Fruit fly (Drosophila melanogaster): Measurements from ENCODE around the gene CG14325.

The CG14325 gene

dm6 chr3R:17605872-17606271 lies 21.1 kb upstream of the CG14325 start, which contains the start of gene sll (continued):
- no peak for TF ChIP-seq CG13296 (GFP tag; optimal IDR thresholded peaks at IDR 0.05)
- no peak for TF ChIP-seq NK7.1 (GFP tag; optimal IDR thresholded peaks at IDR 0.05)
- TF ChIP-seq CG4360 (GFP tag; IDR thresholded peaks at IDR 0.05) = no peak
- TF ChIP-seq NC2β (GFP tag; optimal IDR thresholded peaks at IDR 0.05) = no peak
- no peak for TF ChIP-seq dysf (GFP tag; IDR thresholded peaks at IDR 0.05)
- no peak for TF ChIP-seq fd3F (GFP tag; optimal IDR thresholded peaks at IDR 0.05)
- TF ChIP-seq sob (GFP tag; IDR thresholded peaks at IDR 0.05) = no peak
- 0 out of 4 replicates have a peak, but pooled peaks have one; percentile 11 for TF ChIP-seq chinmo (GFP tag; IDR thresholded peaks at IDR 0.05; ENCODE audit: partially characterized antibody)
- no peak for TF ChIP-seq Asciz (GFP tag; optimal IDR thresholded peaks at IDR 0.05)
- TF ChIP-seq Nf-YA (GFP tag; IDR thresholded peaks at IDR 0.05) = no peak
- TF ChIP-seq jing (GFP tag; optimal IDR thresholded peaks at IDR 0.05) = no peak
- TF ChIP-seq pzg (GFP tag; optimal IDR thresholded peaks at IDR 0.05) = peak; percentile 40
- no peak for TF ChIP-seq CG15479 (GFP tag; optimal IDR thresholded peaks at IDR 0.05)
- TF ChIP-seq dmrt99B (tag; optimal IDR thresholded peaks at IDR 0.05) = no peak
- TF ChIP-seq CG9609 (GFP tag; optimal IDR thresholded peaks at IDR 0.05) = no peak
- no peak for TF ChIP-seq CG13424 (tag; optimal IDR thresholded peaks at IDR 0.05)
- no peak; the same call in 1 of the 2 replicates for TF ChIP-seq vvl (GFP tag; IDR thresholded peaks at IDR 0.05)
- no peak for TF ChIP-seq pros (GFP tag; optimal IDR thresholded peaks at IDR 0.05)
- no peak for TF ChIP-seq CG12299 (tag; optimal IDR thresholded peaks at IDR 0.05)
- no peak for TF ChIP-seq CG30431 (GFP tag; optimal IDR thresholded peaks at IDR 0.05)
- no peak for TF ChIP-seq CG3995 (GFP tag; optimal IDR thresholded peaks at IDR 0.05)
- TF ChIP-seq MTF-1 (GFP tag; optimal IDR thresholded peaks at IDR 0.05; ENCODE audit: borderline replicate concordance) = no peak
- no peak for TF ChIP-seq CG1792 (GFP tag; optimal IDR thresholded peaks at IDR 0.05)
- TF ChIP-seq Doc3 (GFP tag; IDR thresholded peaks at IDR 0.05; ENCODE audit: partially characterized antibody) = 0 out of 3 replicates have a peak, but pooled peaks have one; percentile 24
- peak; percentile 27 for TF ChIP-seq gem (tag; optimal IDR thresholded peaks at IDR 0.05)
- no peak for TF ChIP-seq sd (tag; optimal IDR thresholded peaks at IDR 0.05)
- no peak for TF ChIP-seq CG13775 (GFP tag; optimal IDR thresholded peaks at IDR 0.05)
- TF ChIP-seq CG11695 (GFP tag; IDR thresholded peaks at IDR 0.05) = no peak
- no peak for TF ChIP-seq crc (GFP tag; optimal IDR thresholded peaks at IDR 0.05)
- TF ChIP-seq Bdp1 (GFP tag; optimal IDR thresholded peaks at IDR 0.05) = no peak
- TF ChIP-seq CG11247 (GFP tag; IDR thresholded peaks at IDR 0.05) = no peak
- no peak for TF ChIP-seq pho (GFP tag; optimal IDR thresholded peaks at IDR 0.05)
- TF ChIP-seq CG17361 (GFP tag; IDR thresholded peaks at IDR 0.05) = no peak
- TF ChIP-seq Fer2 (tag; optimal IDR thresholded peaks at IDR 0.05) = no peak
- no peak for TF ChIP-seq kah (GFP tag; optimal IDR thresholded peaks at IDR 0.05)
- TF ChIP-seq CG34224 (GFP tag; IDR thresholded peaks at IDR 0.05; ENCODE audit: partially characterized antibody) = no peak
- TF ChIP-seq Med (GFP tag) = peak; percentile 75
- TF ChIP-seq oc (tag; optimal IDR thresholded peaks at IDR 0.05) = peak; percentile 59
- no peak for TF ChIP-seq CrebB (tag; optimal IDR thresholded peaks at IDR 0.05)
- TF ChIP-seq CG31224 (GFP tag; IDR thresholded peaks at IDR 0.05) = no peak
- TF ChIP-seq C15 (GFP tag; IDR thresholded peaks at IDR 0.05) = no peak
- no peak for TF ChIP-seq CG7372 (GFP tag; IDR thresholded peaks at IDR 0.05)
- TF ChIP-seq CG9215 (GFP tag; IDR thresholded peaks at IDR 0.05) = no peak
- peak; percentile 40 for TF ChIP-seq Sry-δ (GFP tag; optimal IDR thresholded peaks at IDR 0.05)
- no peak for TF ChIP-seq E2f1 (GFP tag; IDR thresholded peaks at IDR 0.05)
- no peak for TF ChIP-seq CG4282 (GFP tag; optimal IDR thresholded peaks at IDR 0.05)
- no peak for TF ChIP-seq CG3407 (GFP tag; optimal IDR thresholded peaks at IDR 0.05)
- no peak for TF ChIP-seq CG6254 (GFP tag; optimal IDR thresholded peaks at IDR 0.05)
- TF ChIP-seq CG34376 (GFP tag; optimal IDR thresholded peaks at IDR 0.05) = no peak
- TF ChIP-seq CG11723 (GFP tag; optimal IDR thresholded peaks at IDR 0.05) = no peak
- TF ChIP-seq Gsc (GFP tag; IDR thresholded peaks at IDR 0.05) = no peak
- TF ChIP-seq CG12155 (GFP tag; optimal IDR thresholded peaks at IDR 0.05) = peak; percentile 83
